Worm (Caenorhabditis elegans) whole organism, mixed stage, embryonic: ENCODE measurements around the gene F43D2.6.

Experiments used
- bed-3 ChIP-seq: fragments of 200-800 bp; sonication (Bioruptor generic); optimal IDR thresholded peaks from 3 replicates; lab custom pipeline; 2018; ENCODE audit warnings: mild to moderate bottlenecking, missing genetic modification characterization, moderate library complexity, missing compliant biosample characterization
- blmp-1 ChIP-seq: fragments of 150-350 bp; optimal IDR thresholded peaks from 2 replicates; lab custom pipeline; 2014; ENCODE audit warnings: missing biosample characterization, missing genetic modification characterization
- ceh-39 ChIP-seq: fragments of 150-350 bp; optimal IDR thresholded peaks from 2 replicates; lab custom pipeline; 2014; ENCODE audit warnings: missing biosample characterization, missing genetic modification characterization
- ceh-43 ChIP-seq: fragments of 200-800 bp; sonication (Bioruptor generic); optimal IDR thresholded peaks from 2 replicates; lab custom pipeline; 2018; ENCODE audit warnings: mild to moderate bottlenecking, missing genetic modification characterization, moderate library complexity, missing compliant biosample characterization
- ces-1 ChIP-seq: fragments of 150-350 bp; optimal IDR thresholded peaks from 2 replicates; lab custom pipeline; 2014; ENCODE audit warnings: missing biosample characterization, missing genetic modification reagents, missing genetic modification characterization
- drap-1 ChIP-seq: fragments of 200-800 bp; sonication (Bioruptor generic); optimal IDR thresholded peaks from 3 replicates; lab custom pipeline; 2018; ENCODE audit warnings: mild to moderate bottlenecking, missing genetic modification characterization, missing compliant biosample characterization
- elt-1 ChIP-seq: sonication (generic microtip); optimal IDR thresholded peaks from 2 replicates; lab custom pipeline; 2017; ENCODE audit warnings: missing genetic modification characterization, mild to moderate bottlenecking, missing compliant biosample characterization, antibody characterized with exemption, moderate library complexity, borderline replicate concordance; ENCODE audit not compliant: insufficient read depth
- elt-3 ChIP-seq: fragments of 150-350 bp; optimal IDR thresholded peaks from 2 replicates; lab custom pipeline; 2014; ENCODE audit warnings: missing biosample characterization, missing genetic modification characterization
- flh-1 ChIP-seq: fragments of 200-800 bp; sonication (Bioruptor generic); optimal IDR thresholded peaks from 2 replicates; lab custom pipeline; 2018; ENCODE audit warnings: mild to moderate bottlenecking, missing genetic modification characterization, moderate library complexity, missing compliant biosample characterization
- ham-2 ChIP-seq: fragments of 200-800 bp; sonication (Bioruptor generic); optimal IDR thresholded peaks from 2 replicates; lab custom pipeline; 2018; ENCODE audit warnings: mild to moderate bottlenecking, missing genetic modification characterization, missing compliant biosample characterization
- hlh-1 ChIP-seq: fragments of 150-350 bp; optimal IDR thresholded peaks from 2 replicates; lab custom pipeline; 2014; ENCODE audit warnings: missing biosample characterization, missing genetic modification reagents, missing genetic modification characterization
- lin-13 ChIP-seq: fragments of 150-350 bp; optimal IDR thresholded peaks from 2 replicates; lab custom pipeline; 2014; ENCODE audit warnings: missing biosample characterization, missing genetic modification characterization
- lin-32 ChIP-seq: fragments of 200-800 bp; sonication (Bioruptor generic); optimal IDR thresholded peaks from 2 replicates; lab custom pipeline; 2018; ENCODE audit warnings: mild to moderate bottlenecking, missing genetic modification characterization, missing compliant biosample characterization
- lsy-2 ChIP-seq: fragments of 150-350 bp; optimal IDR thresholded peaks from 2 replicates; lab custom pipeline; 2014; ENCODE audit warnings: missing biosample characterization, missing genetic modification characterization
- mab-5 ChIP-seq: fragments of 150-350 bp; optimal IDR thresholded peaks from 2 replicates; lab custom pipeline; 2014; ENCODE audit warnings: missing biosample characterization, missing genetic modification characterization
- mls-2 ChIP-seq: sonication (generic microtip); optimal IDR thresholded peaks from 2 replicates; lab custom pipeline; 2016; ENCODE audit warnings: mild to moderate bottlenecking, missing genetic modification characterization, moderate library complexity, missing compliant biosample characterization
- nhr-12 ChIP-seq: fragments of 150-350 bp; optimal IDR thresholded peaks from 2 replicates; lab custom pipeline; 2014; ENCODE audit warnings: missing biosample characterization, missing genetic modification characterization
- nhr-2 ChIP-seq: fragments of 150-350 bp; optimal IDR thresholded peaks from 2 replicates; lab custom pipeline; 2014; ENCODE audit warnings: missing biosample characterization, missing genetic modification characterization
- nhr-237 ChIP-seq: fragments of 150-350 bp; optimal IDR thresholded peaks from 2 replicates; lab custom pipeline; 2014; ENCODE audit warnings: missing biosample characterization, missing genetic modification characterization
- nhr-28 ChIP-seq: fragments of 150-350 bp; optimal IDR thresholded peaks from 2 replicates; lab custom pipeline; 2014; ENCODE audit warnings: missing biosample characterization, missing genetic modification characterization
- nhr-76 ChIP-seq: sonication (generic microtip); optimal IDR thresholded peaks from 2 replicates; lab custom pipeline; 2017; ENCODE audit warnings: missing biosample characterization, missing genetic modification characterization
- pha-4 ChIP-seq: fragments of 150-350 bp; optimal IDR thresholded peaks from 2 replicates; lab custom pipeline; 2018; ENCODE audit warnings: missing biosample characterization, missing genetic modification reagents, missing genetic modification characterization
- sem-2 ChIP-seq: fragments of 200-800 bp; sonication (Bioruptor generic); optimal IDR thresholded peaks from 2 replicates; lab custom pipeline; 2018; ENCODE audit warnings: mild to moderate bottlenecking, missing genetic modification characterization, missing compliant biosample characterization
- snpc-4 ChIP-seq: fragments of 150-350 bp; optimal IDR thresholded peaks from 2 replicates; lab custom pipeline; 2014; ENCODE audit warnings: missing biosample characterization, missing genetic modification characterization
- tbx-8 ChIP-seq: fragments of 200-800 bp; sonication (Bioruptor generic); optimal IDR thresholded peaks from 2 replicates; lab custom pipeline; 2018; ENCODE audit warnings: mild to moderate bottlenecking, missing genetic modification characterization, moderate library complexity, missing compliant biosample characterization
- unc-120 ChIP-seq: sonication (generic microtip); optimal IDR thresholded peaks from 2 replicates; lab custom pipeline; 2017; ENCODE audit warnings: missing genetic modification characterization, missing compliant biosample characterization; ENCODE audit not compliant: poor library complexity, severe bottlenecking
- unc-62 ChIP-seq: fragments of 150-350 bp; optimal IDR thresholded peaks from 2 replicates; lab custom pipeline; 2014; ENCODE audit warnings: missing biosample characterization, missing genetic modification reagents, missing genetic modification characterization
- ztf-11 ChIP-seq: fragments of 150-350 bp; optimal IDR thresholded peaks from 2 replicates; lab custom pipeline; 2014; ENCODE audit warnings: missing biosample characterization, missing genetic modification characterization

F43D2.6 gene

DNA sequence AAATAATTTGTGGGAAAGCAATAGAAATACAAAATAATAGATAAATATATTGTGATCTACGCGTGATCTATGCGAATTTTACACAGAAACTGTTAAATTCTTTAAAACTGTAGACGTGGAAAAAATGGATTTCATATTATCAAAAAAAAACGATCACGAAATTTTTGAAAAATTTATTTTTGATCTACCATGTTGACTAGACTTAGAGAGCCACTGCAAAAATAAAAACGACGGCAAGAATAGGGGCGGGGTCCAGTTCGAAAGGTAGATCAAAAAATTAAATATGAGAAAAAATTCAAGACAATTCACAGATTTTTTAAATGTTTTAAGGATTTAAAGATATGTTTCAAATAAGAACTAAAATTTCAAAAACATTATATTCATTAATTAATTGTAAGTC, 3.1 kb upstream of the F43D2.6 start:
- TF ChIP-seq nhr-2 (tag; lab: Kevin White, UChicago) (no peak), mab-5 (tag; lab: Kevin White, UChicago) (no peak), unc-62 (GFP tag; lab: Kevin White, UChicago) (no peak), hlh-1 (tag; lab: Kevin White, UChicago) (no peak), pha-4 (tag; lab: Kevin White, UChicago) (no peak), sem-2 (no peak), nhr-76 (tag; lab: Kevin White, UChicago) (no peak), ces-1 (GFP tag; lab: Kevin White, UChicago) (no peak), unc-120 (tag; lab: Kevin White, UChicago) (no peak), nhr-12 (tag; lab: Kevin White, UChicago) (no peak), blmp-1 (no peak), ceh-43 (GFP tag; lab: Kevin White, UChicago) (no peak), lin-13 (no peak), ham-2 (GFP tag; lab: Kevin White, UChicago) (no peak), nhr-237 (tag; lab: Kevin White, UChicago) (no peak), ztf-11 (tag; lab: Kevin White, UChicago) (no peak), tbx-8 (no peak), snpc-4 (no peak)

DNA sequence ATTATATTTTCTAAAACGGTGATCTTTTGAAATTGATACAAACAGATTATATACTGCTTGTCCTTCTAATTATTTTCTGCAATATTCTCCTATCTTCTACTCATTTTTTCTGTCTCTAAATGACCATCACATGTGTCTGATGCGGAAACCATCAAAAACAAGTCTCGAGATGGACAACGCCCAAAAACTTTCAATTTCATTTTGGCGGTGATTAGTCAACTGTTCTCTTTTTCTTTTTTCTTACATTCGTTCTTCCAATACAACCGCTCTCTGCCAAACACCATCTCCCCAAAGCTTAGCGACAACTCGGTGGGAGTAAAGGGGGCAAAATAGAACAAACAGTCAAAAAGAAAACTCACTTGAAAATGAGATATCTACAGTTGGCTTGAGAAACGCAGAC, 1.7 kb downstream of the F43D2.6 start:
- TF ChIP-seq ham-2 (GFP tag; lab: Kevin White, UChicago) (no peak), sem-2 (no peak), unc-120 (tag; lab: Kevin White, UChicago) (no peak), tbx-8 (no peak), lin-32 (no peak), nhr-28 (tag; lab: Kevin White, UChicago) (no peak), drap-1 (GFP tag; lab: Kevin White, UChicago) (no peak), ceh-43 (GFP tag; lab: Kevin White, UChicago) (no peak), ces-1 (GFP tag; lab: Kevin White, UChicago) (no peak), nhr-12 (tag; lab: Kevin White, UChicago) (no peak), mls-2 (tag; lab: Kevin White, UChicago) (no peak)
- TF ChIP-seq, all 35 proteins: peak for 0

DNA sequence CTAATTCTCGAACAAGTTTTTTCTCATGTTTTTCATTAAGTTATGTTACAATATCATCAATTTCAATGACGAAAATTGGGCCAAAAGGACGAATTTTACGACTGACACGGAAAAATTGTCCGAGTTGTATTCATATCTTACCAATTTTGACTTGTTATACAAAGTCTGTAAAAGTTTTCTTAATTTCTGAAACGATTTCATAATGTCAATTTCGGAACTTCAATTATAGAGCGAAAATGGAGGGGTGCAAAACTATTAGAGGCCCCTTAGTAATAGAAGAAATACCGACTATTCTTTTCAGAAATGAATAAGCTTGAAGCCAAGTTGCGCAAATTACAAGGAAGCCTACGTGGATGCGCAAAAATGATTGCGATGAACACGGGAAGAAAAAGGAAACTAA, 3.4 kb downstream of the F43D2.6 start, which contains the start of gene F43D2.3:
Gene F43D2.3, plus strand, starts transcription at position 301 of the 400 bp plus-strand sequence.
- TF ChIP-seq ceh-43 (GFP tag; lab: Kevin White, UChicago) = no peak
- no peak for TF ChIP-seq snpc-4
- no peak for TF ChIP-seq pha-4 (tag; lab: Kevin White, UChicago)
- no peak for TF ChIP-seq bed-3 (GFP tag; lab: Kevin White, UChicago)
- no peak for TF ChIP-seq unc-120 (tag; lab: Kevin White, UChicago)
- no peak for TF ChIP-seq sem-2
- no peak for TF ChIP-seq lin-32
- TF ChIP-seq mab-5 (tag; lab: Kevin White, UChicago) = no peak
- TF ChIP-seq ztf-11 (tag; lab: Kevin White, UChicago) = no peak
- TF ChIP-seq ham-2 (GFP tag; lab: Kevin White, UChicago) = no peak
- TF ChIP-seq ceh-39 = no peak
- TF ChIP-seq elt-3 (tag; lab: Kevin White, UChicago) = no peak
- no peak for TF ChIP-seq lsy-2 (tag; lab: Kevin White, UChicago)
- no peak for TF ChIP-seq mls-2 (tag; lab: Kevin White, UChicago)
- no peak for TF ChIP-seq flh-1
- TF ChIP-seq nhr-76 (tag; lab: Kevin White, UChicago) = no peak
- TF ChIP-seq, all 35 proteins: peak for 0

DNA sequence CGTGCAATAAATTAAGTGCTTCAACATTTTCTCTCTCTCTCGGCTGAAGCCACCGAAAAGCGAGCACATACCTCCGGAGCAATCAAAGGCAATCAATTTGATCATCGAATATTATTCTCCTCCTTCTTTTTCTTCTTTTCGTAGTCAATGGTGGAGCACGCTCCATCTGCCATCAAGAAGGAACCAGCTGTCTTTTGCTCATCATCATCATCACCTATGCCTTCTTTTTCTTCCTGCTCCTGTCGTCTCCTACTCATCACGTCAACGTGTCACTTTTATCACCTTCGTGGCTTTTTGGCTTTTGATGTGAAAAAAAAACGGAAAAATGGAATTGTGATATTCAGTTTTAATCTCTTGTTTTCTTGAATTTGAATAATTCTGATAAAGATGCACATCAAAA, 9.3 kb downstream of the F43D2.6 start:
- TF ChIP-seq ces-1 (GFP tag; lab: Kevin White, UChicago) = no peak
- TF ChIP-seq ceh-39 = no peak
- no peak for TF ChIP-seq snpc-4
- TF ChIP-seq unc-62 (GFP tag; lab: Kevin White, UChicago) = peak; percentile 95
- peak; percentile 54 for TF ChIP-seq unc-120 (tag; lab: Kevin White, UChicago)
- peak; percentile 80 for TF ChIP-seq hlh-1 (tag; lab: Kevin White, UChicago)
- no peak for TF ChIP-seq lin-32
- TF ChIP-seq sem-2 = no peak
- no peak for TF ChIP-seq flh-1

DNA sequence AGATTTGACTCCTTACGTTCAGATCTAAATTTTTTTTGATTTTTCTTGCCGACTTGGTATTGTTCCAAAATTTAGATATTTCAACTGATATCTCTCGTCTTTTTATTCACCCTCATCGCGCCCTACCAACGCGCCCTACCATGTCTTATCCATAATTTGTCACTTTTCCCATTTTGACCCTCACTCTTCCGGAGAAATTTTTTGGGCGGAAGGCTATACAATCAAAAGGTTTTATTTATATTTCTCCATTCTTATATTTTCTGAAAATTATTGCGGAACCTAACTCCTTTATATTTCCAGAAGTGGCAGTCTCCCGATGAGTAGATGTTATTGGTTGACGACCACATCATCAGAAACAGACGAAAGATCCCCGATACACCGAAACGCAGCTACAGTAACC, 14.1 kb downstream of the F43D2.6 start, which contains the start of gene hot-1:
Gene hot-1, plus strand, starts transcription at position 301 of the 400 bp plus-strand sequence.
- TF ChIP-seq ztf-11 (tag; lab: Kevin White, UChicago) = no peak
- no peak for TF ChIP-seq pha-4 (tag; lab: Kevin White, UChicago)
- TF ChIP-seq elt-1 (tag; lab: Kevin White, UChicago) = no peak
- TF ChIP-seq, all 35 proteins: peak for 0
